Fruit fly (Drosophila melanogaster): ENCODE results near the gene PNKP.

dm6 chr3R:8347279-8347678 is 4.0 kb upstream of the PNKP start, which contains the start of gene CG7352:
- TF ChIP-seq pan (optimal IDR thresholded peaks at IDR 0.05) (no peak), h (GFP tag; optimal IDR thresholded peaks at IDR 0.05) (no peak), Dfd (GFP tag; optimal IDR thresholded peaks at IDR 0.05) (no peak), rgr (GFP tag; optimal IDR thresholded peaks at IDR 0.05) (no peak)
